Fruit fly (Drosophila melanogaster): ENCODE results near the gene Ir85a.

Gene Ir85a

dm6 chr3R:8812342-8812966, 18.0 kb downstream of the Ir85a start (continued):
- TF ChIP-seq zfh2 (GFP tag; optimal IDR thresholded peaks at IDR 0.05) (peak; percentile 32), CG32767 (GFP tag; IDR thresholded peaks at IDR 0.05) (peak; percentile 61; the same call in 1 of the 2 replicates), abd-A (tag; optimal IDR thresholded peaks at IDR 0.05) (peak; percentile 48), CG16863 (GFP tag; optimal IDR thresholded peaks at IDR 0.05) (peak; percentile 47), CG6654 (GFP tag; optimal IDR thresholded peaks at IDR 0.05) (no peak), Atf3 (GFP tag; optimal IDR thresholded peaks at IDR 0.05) (no peak), Fer3 (tag; optimal IDR thresholded peaks at IDR 0.05) (peak; percentile 39), CG4424 (GFP tag; optimal IDR thresholded peaks at IDR 0.05) (peak; percentile 28), Meics (GFP tag; optimal IDR thresholded peaks at IDR 0.05) (no peak), Ssrp (tag; optimal IDR thresholded peaks at IDR 0.05) (peak; percentile 19), prd (optimal IDR thresholded peaks at IDR 0.05) (no peak), prd (GFP tag; IDR thresholded peaks at IDR 0.05) (peak; percentile 75), sqz (GFP tag; optimal IDR thresholded peaks at IDR 0.05) (peak; percentile 93), CG3726 (GFP tag; IDR thresholded peaks at IDR 0.05) (0 out of 3 replicates have a peak, but pooled peaks have one; percentile 40), tx (GFP tag; optimal IDR thresholded peaks at IDR 0.05) (peak; percentile 21), ewg (GFP tag; optimal IDR thresholded peaks at IDR 0.05) (peak; percentile 9), mld (GFP tag; IDR thresholded peaks at IDR 0.05; ENCODE audit: partially characterized antibody) (no peak), ken (GFP tag; IDR thresholded peaks at IDR 0.05) (0 out of 3 replicates have a peak, but pooled peaks have one; percentile 4), fd96Cb (tag; optimal IDR thresholded peaks at IDR 0.05) (peak; percentile 39), dpn (GFP tag; optimal IDR thresholded peaks at IDR 0.05) (peak; percentile 43 to 44), CG3281 (GFP tag; optimal IDR thresholded peaks at IDR 0.05) (no peak), gcm2 (GFP tag; optimal IDR thresholded peaks at IDR 0.05) (peak; percentile 41), gcm (GFP tag; optimal IDR thresholded peaks at IDR 0.05) (peak; percentile 52), sc (optimal IDR thresholded peaks at IDR 0.05) (no peak), sc (GFP tag; optimal IDR thresholded peaks at IDR 0.05) (peak; percentile 14), mam (GFP tag; optimal IDR thresholded peaks at IDR 0.05) (peak; percentile 28), trh (GFP tag; optimal IDR thresholded peaks at IDR 0.05) (peak; percentile 4), D19A (tag; optimal IDR thresholded peaks at IDR 0.05) (peak; percentile 31), pho (GFP tag; optimal IDR thresholded peaks at IDR 0.05) (peak; percentile 6), CG31441 (GFP tag; IDR thresholded peaks at IDR 0.05) (peak; percentile 39; the same call in 1 of the 2 replicates), CG8924 (tag; optimal IDR thresholded peaks at IDR 0.05) (peak; percentile 31), CG14050 (GFP tag; IDR thresholded peaks at IDR 0.05) (peak; percentile 18; the same call in 1 of the 3 replicates), slp2 (GFP tag; optimal IDR thresholded peaks at IDR 0.05) (peak; percentile 17), zfh1 (GFP tag; IDR thresholded peaks at IDR 0.05) (peak; percentile 57; the same call in 2 of the 3 replicates), CoRest (tag; optimal IDR thresholded peaks at IDR 0.05) (peak; percentile 21), Awh (GFP tag; IDR thresholded peaks at IDR 0.05) (peak; percentile 81; the same call in 1 of the 2 replicates), Xrp1 (GFP tag; IDR thresholded peaks at IDR 0.05) (peak; percentile 77), Hr78 (GFP tag; optimal IDR thresholded peaks at IDR 0.05) (peak in 1 of 2 experiments; percentile 36), CG12744 (GFP tag; optimal IDR thresholded peaks at IDR 0.05) (no peak), CG4707 (GFP tag; optimal IDR thresholded peaks at IDR 0.05) (peak; percentile 51), lmd (GFP tag; IDR thresholded peaks at IDR 0.05) (peak; percentile 48), ase (GFP tag; IDR thresholded peaks at IDR 0.05) (peak; percentile 56; the same call in 1 of the 3 replicates), Ada2b (GFP tag; IDR thresholded peaks at IDR 0.05) (peak; percentile 51), kay (GFP tag; optimal IDR thresholded peaks at IDR 0.05) (peak; percentile 64), onecut (GFP tag; IDR thresholded peaks at IDR 0.05) (0 out of 2 replicates have a peak, but pooled peaks have one; percentile 8), CG10366 (GFP tag; IDR thresholded peaks at IDR 0.05) (peak; percentile 63), kni (GFP tag; optimal IDR thresholded peaks at IDR 0.05) (peak; percentile 52), CG12769 (tag; optimal IDR thresholded peaks at IDR 0.05) (peak; percentile 46), CG12942 (GFP tag; optimal IDR thresholded peaks at IDR 0.05) (peak; percentile 7), CG4730 (GFP tag; IDR thresholded peaks at IDR 0.05) (0 out of 2 replicates have a peak, but pooled peaks have one; percentile 28)

Measured in whole organism, embryonic.